Worm (Caenorhabditis elegans): ENCODE measurements around the gene F38B6.2.

F38B6.2 gene

ce11 chrX:6698267-6698666 is at the start of gene F38B6.2, which contains the start of gene F38B6.7:
F38B6.2 (plus strand) TSS chrX:6698533.
F38B6.7 (minus strand) TSS chrX:6698367.
- TF ChIP-seq ets-7 (tag; optimal IDR thresholded peaks at IDR 0.05) (no peak), ceh-13 (GFP tag; optimal IDR thresholded peaks at IDR 0.05) (no peak), tbx-37 (GFP tag; conservative IDR thresholded peaks at IDR 0.05) (no peak)

ce11 chrX:6649573-6649972 is 48.8 kb upstream of the F38B6.2 start:
- TF ChIP-seq scrt-1 (GFP tag; IDR thresholded peaks at IDR 0.05) (no peak), ama-1 (optimal IDR thresholded peaks at IDR 0.05) (no peak), hnd-1 (tag; optimal IDR thresholded peaks at IDR 0.05) (no peak), hmg-4 (GFP tag; optimal IDR thresholded peaks at IDR 0.05) (no peak), aly-1 (tag; optimal IDR thresholded peaks at IDR 0.05) (no peak), tbx-37 (GFP tag; conservative IDR thresholded peaks at IDR 0.05) (no peak), F13C5.2 (tag; optimal IDR thresholded peaks at IDR 0.05) (no peak), tra-4 (tag; optimal IDR thresholded peaks at IDR 0.05) (no peak), flt-1 (GFP tag; IDR thresholded peaks at IDR 0.05) (no peak), B0310.2 (tag; optimal IDR thresholded peaks at IDR 0.05) (no peak)

ce11 chrX:6653173-6653572 is 45.2 kb upstream of the F38B6.2 start:
- TF ChIP-seq tbx-37 (GFP tag; conservative IDR thresholded peaks at IDR 0.05) (no peak), tbx-11 (GFP tag; IDR thresholded peaks at IDR 0.05) (no peak), ceh-36 (tag; optimal IDR thresholded peaks at IDR 0.05) (no peak)

ce11 chrX:6654139-6654538 is 44.2 kb upstream of the F38B6.2 start:
- TF ChIP-seq sea-1 (GFP tag; conservative IDR thresholded peaks at IDR 0.05) (no peak), aly-1 (tag; optimal IDR thresholded peaks at IDR 0.05) (no peak), pes-1 (GFP tag; IDR thresholded peaks at IDR 0.05) (no peak), scrt-1 (GFP tag; IDR thresholded peaks at IDR 0.05) (no peak), tbx-11 (GFP tag; IDR thresholded peaks at IDR 0.05) (no peak), hmbx-1 (tag; optimal IDR thresholded peaks at IDR 0.05) (no peak), ceh-13 (GFP tag; optimal IDR thresholded peaks at IDR 0.05) (no peak), tbx-37 (GFP tag; conservative IDR thresholded peaks at IDR 0.05) (no peak), ets-7 (tag; optimal IDR thresholded peaks at IDR 0.05) (no peak), ceh-36 (tag; optimal IDR thresholded peaks at IDR 0.05) (no peak), tra-4 (tag; optimal IDR thresholded peaks at IDR 0.05) (no peak), F13C5.2 (tag; optimal IDR thresholded peaks at IDR 0.05) (no peak), ama-1 (optimal IDR thresholded peaks at IDR 0.05) (no peak), flt-1 (GFP tag; IDR thresholded peaks at IDR 0.05) (no peak), hnd-1 (tag; optimal IDR thresholded peaks at IDR 0.05) (no peak), B0310.2 (tag; optimal IDR thresholded peaks at IDR 0.05) (no peak), hmg-4 (GFP tag; optimal IDR thresholded peaks at IDR 0.05) (no peak)

- TF ChIP-seq B0310.2 (tag; optimal IDR thresholded peaks at IDR 0.05) (no peak), hmbx-1 (tag; optimal IDR thresholded peaks at IDR 0.05) (no peak), tra-4 (tag; optimal IDR thresholded peaks at IDR 0.05) (no peak)
Measured at ce11 chrX:6655163-6655562, 43.2 kb upstream of the F38B6.2 start, which contains the start of gene nhr-173. nhr-173 (plus strand) TSS chrX:6655528.

ce11 chrX:6656251-6656650 is 42.1 kb upstream of the F38B6.2 start:
- TF ChIP-seq ama-1 (optimal IDR thresholded peaks at IDR 0.05), result no peak
- TF ChIP-seq B0310.2 (tag; optimal IDR thresholded peaks at IDR 0.05), result no peak
- TF ChIP-seq pes-1 (GFP tag; IDR thresholded peaks at IDR 0.05), result no peak
- no peak for TF ChIP-seq aly-1 (tag; optimal IDR thresholded peaks at IDR 0.05)
- TF ChIP-seq ceh-36 (tag; optimal IDR thresholded peaks at IDR 0.05), result no peak
- TF ChIP-seq tbx-11 (GFP tag; IDR thresholded peaks at IDR 0.05), result no peak
- no peak for TF ChIP-seq scrt-1 (GFP tag; IDR thresholded peaks at IDR 0.05)
- TF ChIP-seq sea-1 (GFP tag; conservative IDR thresholded peaks at IDR 0.05), result no peak
- no peak for TF ChIP-seq ceh-13 (GFP tag; optimal IDR thresholded peaks at IDR 0.05)
- TF ChIP-seq tra-4 (tag; optimal IDR thresholded peaks at IDR 0.05), result no peak
- TF ChIP-seq ets-7 (tag; optimal IDR thresholded peaks at IDR 0.05), result no peak
- TF ChIP-seq flt-1 (GFP tag; IDR thresholded peaks at IDR 0.05), result no peak
- no peak for TF ChIP-seq hmbx-1 (tag; optimal IDR thresholded peaks at IDR 0.05)
- no peak for TF ChIP-seq F13C5.2 (tag; optimal IDR thresholded peaks at IDR 0.05)
- no peak for TF ChIP-seq hmg-4 (GFP tag; optimal IDR thresholded peaks at IDR 0.05)
- no peak for TF ChIP-seq tbx-37 (GFP tag; conservative IDR thresholded peaks at IDR 0.05)
- no peak for TF ChIP-seq hnd-1 (tag; optimal IDR thresholded peaks at IDR 0.05)

ce11 chrX:6656770-6657169 is 41.6 kb upstream of the F38B6.2 start:
- TF ChIP-seq ama-1 (optimal IDR thresholded peaks at IDR 0.05), result no peak
- TF ChIP-seq pes-1 (GFP tag; IDR thresholded peaks at IDR 0.05), result no peak
- TF ChIP-seq scrt-1 (GFP tag; IDR thresholded peaks at IDR 0.05), result no peak
- TF ChIP-seq ets-7 (tag; optimal IDR thresholded peaks at IDR 0.05), result no peak
- TF ChIP-seq hmg-4 (GFP tag; optimal IDR thresholded peaks at IDR 0.05), result no peak
- no peak for TF ChIP-seq tbx-37 (GFP tag; conservative IDR thresholded peaks at IDR 0.05)
- TF ChIP-seq flt-1 (GFP tag; IDR thresholded peaks at IDR 0.05), result no peak
- TF ChIP-seq B0310.2 (tag; optimal IDR thresholded peaks at IDR 0.05), result no peak
- TF ChIP-seq tra-4 (tag; optimal IDR thresholded peaks at IDR 0.05), result no peak
- no peak for TF ChIP-seq tbx-11 (GFP tag; IDR thresholded peaks at IDR 0.05)
- no peak for TF ChIP-seq hmbx-1 (tag; optimal IDR thresholded peaks at IDR 0.05)
- no peak for TF ChIP-seq ceh-13 (GFP tag; optimal IDR thresholded peaks at IDR 0.05)
- no peak for TF ChIP-seq hnd-1 (tag; optimal IDR thresholded peaks at IDR 0.05)
- TF ChIP-seq F13C5.2 (tag; optimal IDR thresholded peaks at IDR 0.05), result no peak
- TF ChIP-seq ceh-36 (tag; optimal IDR thresholded peaks at IDR 0.05), result no peak
- TF ChIP-seq aly-1 (tag; optimal IDR thresholded peaks at IDR 0.05), result no peak
- no peak for TF ChIP-seq sea-1 (GFP tag; conservative IDR thresholded peaks at IDR 0.05)

- TF ChIP-seq flt-1 (GFP tag; IDR thresholded peaks at IDR 0.05), result no peak
- TF ChIP-seq ets-7 (tag; optimal IDR thresholded peaks at IDR 0.05), result no peak
Measured at ce11 chrX:6662267-6662666, 36.1 kb upstream of the F38B6.2 start.

All from whole organism, early embryonic.